Fruit fly (Drosophila melanogaster) whole organism, adult: Measurements from ENCODE around the gene CG10311.

Experiments used
- CG11617 ChIP-seq: fragments of 200-800 bp; sonication (Bioruptor generic); optimal IDR thresholded peaks from 2 replicates; lab custom pipeline; 2017; ENCODE audit warnings: mild to moderate bottlenecking, missing biosample characterization, missing genetic modification reagents, missing genetic modification characterization
- CG12768 ChIP-seq: fragments of 200-800 bp; sonication (Bioruptor generic); optimal IDR thresholded peaks from 2 replicates; lab custom pipeline; 2017; ENCODE audit warnings: missing biosample characterization, missing genetic modification characterization, mild to moderate bottlenecking, moderate library complexity, missing genetic modification reagents
- CG14711 ChIP-seq: fragments of 200-800 bp; sonication (Bioruptor generic); optimal IDR thresholded peaks from 2 replicates; lab custom pipeline; 2018; ENCODE audit warnings: missing biosample characterization, mild to moderate bottlenecking, missing genetic modification characterization, moderate library complexity
- CG1620 ChIP-seq: fragments of 200-800 bp; sonication (Bioruptor generic); optimal IDR thresholded peaks from 2 replicates; lab custom pipeline; 2016; ENCODE audit warnings: missing biosample characterization, missing genetic modification characterization
- CG33017 ChIP-seq: fragments of 200-800 bp; sonication (Bioruptor generic); optimal IDR thresholded peaks from 2 replicates; lab custom pipeline; 2018; ENCODE audit warnings: missing biosample characterization, mild to moderate bottlenecking, missing genetic modification characterization, moderate library complexity
- CG5204 ChIP-seq: fragments of 200-800 bp; sonication (Bioruptor generic); optimal IDR thresholded peaks from 2 replicates; lab custom pipeline; 2016; ENCODE audit warnings: missing biosample characterization, missing genetic modification characterization
- CG7045 ChIP-seq: fragments of 200-800 bp; sonication (Bioruptor generic); optimal IDR thresholded peaks from 2 replicates; lab custom pipeline; 2017; ENCODE audit warnings: missing biosample characterization, mild to moderate bottlenecking, missing genetic modification characterization
- CG7101 ChIP-seq: fragments of 200-800 bp; sonication (Bioruptor generic); optimal IDR thresholded peaks from 2 replicates; lab custom pipeline; 2018; ENCODE audit warnings: missing biosample characterization, mild to moderate bottlenecking, missing genetic modification characterization, moderate library complexity
- Clk ChIP-seq: fragments of 200-800 bp; sonication (Bioruptor generic); optimal IDR thresholded peaks from 2 replicates; lab custom pipeline; 2017; ENCODE audit warnings: missing biosample characterization, missing genetic modification characterization
- Crg-1 ChIP-seq: fragments of 200-800 bp; sonication (Bioruptor generic); optimal IDR thresholded peaks from 2 replicates; lab custom pipeline; 2016; ENCODE audit warnings: missing biosample characterization, missing genetic modification characterization
- Hr96 ChIP-seq: fragments of 200-800 bp; sonication (Bioruptor generic); optimal IDR thresholded peaks from 2 replicates; lab custom pipeline; 2016; ENCODE audit warnings: missing biosample characterization, missing genetic modification characterization
- Mnt ChIP-seq: fragments of 200-800 bp; sonication (Bioruptor generic); optimal IDR thresholded peaks from 2 replicates; lab custom pipeline; 2016; ENCODE audit warnings: missing biosample characterization, mild to moderate bottlenecking, missing genetic modification characterization
- bab1 ChIP-seq: fragments of 200-800 bp; sonication (Bioruptor generic); optimal IDR thresholded peaks from 3 replicates; lab custom pipeline; 2019; ENCODE audit warnings: missing biosample characterization, mild to moderate bottlenecking, missing genetic modification characterization, moderate library complexity
- cic ChIP-seq: fragments of 200-800 bp; sonication (Bioruptor generic); optimal IDR thresholded peaks from 2 replicates; lab custom pipeline; 2017; ENCODE audit warnings: missing biosample characterization, mild to moderate bottlenecking, missing genetic modification characterization, moderate library complexity
- cnc ChIP-seq, 2 experiments: fragments of >200 bp; optimal IDR thresholded peaks; 2 replicates each; lab custom pipeline; 2017
- kay ChIP-seq: fragments of 200-800 bp; sonication (Bioruptor generic); peaks from one replicate; lab custom pipeline; 2016; ENCODE audit warnings: missing biosample characterization, missing genetic modification characterization, borderline replicate concordance
- ovo ChIP-seq: fragments of 200-800 bp; sonication (Bioruptor generic); optimal IDR thresholded peaks from 2 replicates; lab custom pipeline; 2016; ENCODE audit warnings: missing biosample characterization, missing genetic modification characterization
- pad ChIP-seq: fragments of 200-800 bp; sonication (Bioruptor generic); optimal IDR thresholded peaks from 3 replicates; lab custom pipeline; 2017; ENCODE audit warnings: missing biosample characterization, missing genetic modification characterization, mild to moderate bottlenecking, moderate library complexity, missing genetic modification reagents
- tj ChIP-seq: fragments of 200-800 bp; sonication (Bioruptor generic); optimal IDR thresholded peaks from 3 replicates; lab custom pipeline; 2017; ENCODE audit warnings: missing biosample characterization, mild to moderate bottlenecking, missing genetic modification characterization, moderate library complexity
- toe ChIP-seq: fragments of 200-800 bp; sonication (Bioruptor generic); optimal IDR thresholded peaks from 2 replicates; lab custom pipeline; 2016; ENCODE audit warnings: missing biosample characterization, missing genetic modification characterization

Gene CG10311

DNA sequence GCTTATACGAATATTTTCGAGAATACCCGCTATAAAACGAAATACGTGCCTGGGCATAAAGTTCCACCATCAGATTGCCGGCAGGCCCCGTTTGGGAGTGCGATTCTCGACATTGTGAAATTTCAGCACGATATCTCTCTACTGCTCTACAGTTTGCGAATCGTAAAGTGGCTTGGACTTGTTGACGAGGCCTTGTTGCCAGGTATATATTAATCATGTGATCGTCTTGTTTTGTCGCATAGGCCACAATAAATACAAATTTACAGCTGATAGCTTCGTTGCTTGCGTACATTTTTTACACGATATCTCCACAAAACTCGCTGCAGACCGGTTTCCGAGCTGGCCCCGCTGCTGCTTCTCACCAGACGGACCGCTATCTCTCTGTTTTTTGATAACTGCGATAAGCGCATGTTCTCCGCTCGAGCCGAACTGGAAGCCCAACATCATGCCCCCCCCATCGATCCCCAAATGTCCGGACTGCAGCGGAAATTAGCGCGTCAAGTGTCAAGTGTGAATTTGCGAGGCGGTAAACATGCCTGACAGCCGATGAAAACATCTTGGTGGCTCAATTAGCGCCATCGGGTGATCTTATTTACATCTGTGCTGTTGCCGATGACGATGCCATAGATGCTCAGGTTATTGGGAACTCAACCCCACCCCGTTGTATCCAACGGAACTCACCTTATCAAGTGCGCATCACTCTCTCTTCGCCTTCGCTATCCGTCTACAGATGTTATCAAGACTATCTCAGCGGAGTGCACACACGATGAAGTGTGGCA lies 47.3 kb downstream of the CG10311 start:
- no peak for TF ChIP-seq kay (GFP tag; lab: Kevin White, UChicago)
- TF ChIP-seq Mnt (GFP tag; lab: Kevin White, UChicago), result no peak
- no peak for TF ChIP-seq ovo (GFP tag; lab: Kevin White, UChicago)
- no peak for TF ChIP-seq CG7101 (tag; lab: Kevin White, UChicago)
- TF ChIP-seq CG7045 (GFP tag; lab: Kevin White, UChicago), result no peak
- peak; percentile 20 for TF ChIP-seq cic (GFP tag; lab: Kevin White, UChicago)
- TF ChIP-seq CG5204 (GFP tag; lab: Kevin White, UChicago), result no peak

DNA sequence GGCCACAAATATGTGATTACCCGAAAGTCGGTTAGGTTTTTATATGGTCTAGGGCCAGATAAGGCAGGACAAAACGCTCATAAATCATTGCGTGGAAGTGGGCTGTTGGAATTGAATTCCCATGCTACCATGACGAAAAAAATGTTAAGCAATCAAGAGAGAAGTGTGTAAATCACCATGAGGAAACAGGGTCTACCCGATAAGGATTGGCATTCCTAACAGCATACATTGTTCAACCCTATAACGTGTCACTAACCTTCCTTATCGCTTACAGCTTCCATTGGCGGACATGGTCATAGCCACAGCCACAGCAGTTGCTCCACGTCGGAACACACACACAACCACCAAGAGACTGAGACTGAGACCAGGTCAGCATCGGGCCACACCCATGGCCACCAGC lies 48.8 kb downstream of the CG10311 start:
- no peak for TF ChIP-seq pad (GFP tag; lab: Kevin White, UChicago)
- TF ChIP-seq Clk, result no peak
- TF ChIP-seq CG5204 (GFP tag; lab: Kevin White, UChicago), result no peak
- TF ChIP-seq CG14711, result no peak
- TF ChIP-seq tj, result no peak
- no peak for TF ChIP-seq Mnt (GFP tag; lab: Kevin White, UChicago)
- no peak for TF ChIP-seq CG7101 (tag; lab: Kevin White, UChicago)
- no peak for TF ChIP-seq toe (GFP tag; lab: Kevin White, UChicago)
- no peak for TF ChIP-seq cnc (optimal IDR thresholded peaks at IDR 0.05; lab: Kevin White, UChicago)
- no peak for TF ChIP-seq Crg-1 (GFP tag; lab: Kevin White, UChicago)
- TF ChIP-seq CG12768 (GFP tag; lab: Kevin White, UChicago), result no peak
- no peak for TF ChIP-seq cic (GFP tag; lab: Kevin White, UChicago)
- no peak for TF ChIP-seq ovo (GFP tag; lab: Kevin White, UChicago)

DNA sequence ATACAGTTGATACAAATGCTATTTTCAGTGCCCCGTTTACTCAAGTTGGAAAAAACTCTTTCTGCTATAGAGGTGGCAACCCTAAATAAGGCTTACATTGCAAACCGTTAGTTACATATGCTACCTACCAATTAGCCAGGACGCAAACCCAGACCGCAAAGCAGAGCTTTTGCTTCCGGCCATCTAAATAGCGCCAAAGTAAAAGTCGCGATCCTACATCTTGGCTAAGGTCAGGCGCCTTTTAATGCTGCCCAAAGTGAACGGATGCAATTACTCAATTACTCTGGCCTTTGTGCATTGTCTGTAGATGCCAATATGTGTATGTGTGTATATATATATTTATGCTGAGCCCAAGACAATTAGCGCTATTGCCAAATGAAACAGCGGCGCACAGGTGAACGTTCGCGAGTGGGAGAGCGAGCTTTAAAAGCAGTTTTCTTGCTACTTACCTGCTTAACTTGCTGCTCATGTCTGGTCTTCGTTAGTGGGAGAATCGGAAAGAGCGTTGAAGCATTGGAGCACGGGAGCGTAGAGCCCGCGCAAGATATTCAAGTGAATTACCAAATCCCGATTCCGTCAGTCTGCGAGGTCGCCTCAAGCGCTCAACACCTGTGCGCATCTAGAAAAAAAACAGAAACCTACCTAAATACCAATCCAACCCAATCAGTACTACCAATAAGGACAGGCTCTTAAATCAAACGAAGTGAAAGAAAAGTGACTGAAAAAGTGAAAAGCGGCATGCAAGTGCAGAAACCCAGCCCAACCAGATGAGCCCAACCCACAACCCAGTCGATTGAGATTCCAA lies 51.4 kb downstream of the CG10311 start, which contains the start of gene Zip89B:
Zip89B (plus strand) TSS at position 574 of the 805 bp plus-strand sequence.
- no peak for TF ChIP-seq CG7045 (GFP tag; lab: Kevin White, UChicago)
- peak; percentile 0 for TF ChIP-seq bab1 (GFP tag; lab: Kevin White, UChicago)
- no peak for TF ChIP-seq pad (GFP tag; lab: Kevin White, UChicago)
- TF ChIP-seq CG11617 (GFP tag; lab: Kevin White, UChicago), result no peak
- TF ChIP-seq Crg-1 (GFP tag; lab: Kevin White, UChicago), result peak; percentile 6
- peak; percentile 93 for TF ChIP-seq ovo (GFP tag; lab: Kevin White, UChicago)
- TF ChIP-seq cnc (optimal IDR thresholded peaks at IDR 0.05; lab: Kevin White, UChicago), result no peak
- TF ChIP-seq tj, result peak; percentile 89
- TF ChIP-seq CG33017 (tag; lab: Kevin White, UChicago), result peak; percentile 36
- TF ChIP-seq Clk, result no peak
- TF ChIP-seq CG5204 (GFP tag; lab: Kevin White, UChicago), result no peak
- TF ChIP-seq cic (GFP tag; lab: Kevin White, UChicago), result peak; percentile 34
- TF ChIP-seq CG12768 (GFP tag; lab: Kevin White, UChicago), result no peak
- no peak for TF ChIP-seq CG1620 (GFP tag; lab: Kevin White, UChicago)
- no peak for TF ChIP-seq CG7101 (tag; lab: Kevin White, UChicago)
- no peak for TF ChIP-seq kay (GFP tag; lab: Kevin White, UChicago)
- peak; percentile 7 for TF ChIP-seq Mnt (GFP tag; lab: Kevin White, UChicago)
- no peak for TF ChIP-seq Hr96 (GFP tag; lab: Kevin White, UChicago)
- peak; percentile 76 for TF ChIP-seq CG14711
- no peak for TF ChIP-seq toe (GFP tag; lab: Kevin White, UChicago)
